Fruit fly (Drosophila melanogaster): ENCODE measurements around the gene Sid.

Gene Sid

dm6 chr3R:28631753-28632152 lies 38.8 kb upstream of the Sid start (continued):
- no peak for TF ChIP-seq psq (GFP tag; optimal IDR thresholded peaks at IDR 0.05)
- TF ChIP-seq Sry-δ (GFP tag; optimal IDR thresholded peaks at IDR 0.05), result peak; percentile 24
- no peak for TF ChIP-seq danr (GFP tag; IDR thresholded peaks at IDR 0.05)
- TF ChIP-seq CG17385 (GFP tag; optimal IDR thresholded peaks at IDR 0.05), result peak; percentile 6
- TF ChIP-seq sisA (GFP tag; IDR thresholded peaks at IDR 0.05), result peak; percentile 50
- TF ChIP-seq CG4707 (GFP tag; optimal IDR thresholded peaks at IDR 0.05), result peak; percentile 7
- peak; percentile 15 for TF ChIP-seq CG6765 (GFP tag; optimal IDR thresholded peaks at IDR 0.05)
- TF ChIP-seq CG10431 (GFP tag; optimal IDR thresholded peaks at IDR 0.05), result no peak
- 0 out of 2 replicates have a peak, but pooled peaks have one; percentile 23 for TF ChIP-seq CG14667 (GFP tag; IDR thresholded peaks at IDR 0.05)
- TF ChIP-seq CG17328 (GFP tag; IDR thresholded peaks at IDR 0.05), result peak; percentile 59
- TF ChIP-seq B-H1 (GFP tag; IDR thresholded peaks at IDR 0.05), result no peak
- no peak for TF ChIP-seq tx (GFP tag; optimal IDR thresholded peaks at IDR 0.05)
- TF ChIP-seq hbn (GFP tag; IDR thresholded peaks at IDR 0.05; ENCODE audit: partially characterized antibody), result no peak
- TF ChIP-seq CG2678 (tag; optimal IDR thresholded peaks at IDR 0.05), result peak; percentile 58
- peak; percentile 20 for TF ChIP-seq Bdp1 (GFP tag; optimal IDR thresholded peaks at IDR 0.05)
- TF ChIP-seq CG12942 (GFP tag; optimal IDR thresholded peaks at IDR 0.05), result no peak
- no peak for TF ChIP-seq hb (GFP tag; IDR thresholded peaks at IDR 0.05; ENCODE audit: partially characterized antibody)
- no peak for TF ChIP-seq CG16863 (GFP tag; optimal IDR thresholded peaks at IDR 0.05)
- TF ChIP-seq pzg (GFP tag; optimal IDR thresholded peaks at IDR 0.05), result no peak
- TF ChIP-seq B-H2 (GFP tag; optimal IDR thresholded peaks at IDR 0.05), result no peak
- no peak for TF ChIP-seq CG2129 (GFP tag; IDR thresholded peaks at IDR 0.05; ENCODE audit: partially characterized antibody)
- TF ChIP-seq Dfd (GFP tag; optimal IDR thresholded peaks at IDR 0.05), result no peak
- TF ChIP-seq CG3281 (GFP tag; optimal IDR thresholded peaks at IDR 0.05), result peak; percentile 49
- TF ChIP-seq Doc2 (GFP tag; IDR thresholded peaks at IDR 0.05), result no peak
- TF ChIP-seq CG33213 (GFP tag; optimal IDR thresholded peaks at IDR 0.05), result peak; percentile 30
- TF ChIP-seq CG8924 (tag; optimal IDR thresholded peaks at IDR 0.05), result peak; percentile 68
- TF ChIP-seq CG17186 (GFP tag; optimal IDR thresholded peaks at IDR 0.05), result no peak
- TF ChIP-seq pan (optimal IDR thresholded peaks at IDR 0.05), result no peak
- peak in 1 of 2 experiments; percentile 45 for TF ChIP-seq pan (GFP tag; optimal IDR thresholded peaks at IDR 0.05 in 1 of 2, IDR thresholded peaks at IDR 0.05 in 1 of 2)
- peak; percentile 27 for TF ChIP-seq Hmr (GFP tag; optimal IDR thresholded peaks at IDR 0.05)
- no peak; the same call in 1 of the 2 replicates for TF ChIP-seq chm (GFP tag; IDR thresholded peaks at IDR 0.05)
- no peak for TF ChIP-seq CG11398 (GFP tag; optimal IDR thresholded peaks at IDR 0.05)
- TF ChIP-seq CG15696 (tag; optimal IDR thresholded peaks at IDR 0.05), result peak; percentile 75
- TF ChIP-seq CG14860 (GFP tag; IDR thresholded peaks at IDR 0.05; ENCODE audit: partially characterized antibody), result no peak
- TF ChIP-seq al (GFP tag; IDR thresholded peaks at IDR 0.05), result peak; percentile 31; the same call in 1 of the 2 replicates
- TF ChIP-seq CG11560 (tag; IDR thresholded peaks at IDR 0.05), result no peak
- TF ChIP-seq CG12744 (GFP tag; optimal IDR thresholded peaks at IDR 0.05), result no peak
- TF ChIP-seq Atf3 (GFP tag; optimal IDR thresholded peaks at IDR 0.05), result no peak
- peak; percentile 60; the same call in 1 of the 2 replicates for TF ChIP-seq ttk (GFP tag; IDR thresholded peaks at IDR 0.05)
- peak; percentile 42; the same call in 1 of the 2 replicates for TF ChIP-seq CG9932 (GFP tag; IDR thresholded peaks at IDR 0.05)
- TF ChIP-seq CG6813 (GFP tag; optimal IDR thresholded peaks at IDR 0.05), result peak; percentile 6
- peak; percentile 27 for TF ChIP-seq CG10147 (GFP tag; optimal IDR thresholded peaks at IDR 0.05)
- peak in 1 of 3 experiments; percentile 13 for TF ChIP-seq lola (GFP tag; optimal IDR thresholded peaks at IDR 0.05)
- peak; percentile 24 for TF ChIP-seq Spps (tag; optimal IDR thresholded peaks at IDR 0.05)
- TF ChIP-seq HLH4C (GFP tag; IDR thresholded peaks at IDR 0.05; ENCODE audit: partially characterized antibody), result no peak
- TF ChIP-seq peb (GFP tag; IDR thresholded peaks at IDR 0.05), result no peak; the same call in 1 of the 2 replicates
- TF ChIP-seq sr (GFP tag; IDR thresholded peaks at IDR 0.05), result no peak
- peak; percentile 57 for TF ChIP-seq Ada2b (GFP tag; IDR thresholded peaks at IDR 0.05)
- TF ChIP-seq CG11093 (GFP tag; IDR thresholded peaks at IDR 0.05), result peak; percentile 34; the same call in 1 of the 3 replicates
- peak; percentile 78 for TF ChIP-seq Xrp1 (GFP tag; IDR thresholded peaks at IDR 0.05)
- peak; percentile 59; the same call in 1 of the 2 replicates for TF ChIP-seq HLH3B (GFP tag; IDR thresholded peaks at IDR 0.05)
